Worm (Caenorhabditis elegans) whole organism, early embryonic: Measurements from ENCODE around the gene C06G4.4.
A peak's percentile ranks its signal among the peaks of the same experiment; 100 is the strongest.

Experiments used
- B0310.2 ChIP-seq: sonication (generic microtip); optimal IDR thresholded peaks from 2 replicates; lab custom pipeline; 2016; ENCODE audit warnings: mild to moderate bottlenecking, missing genetic modification characterization, missing compliant biosample characterization
- F13C5.2 ChIP-seq: sonication (generic microtip); optimal IDR thresholded peaks from 2 replicates; lab custom pipeline; 2017; ENCODE audit warnings: mild to moderate bottlenecking, missing genetic modification characterization, inconsistent platforms, missing compliant biosample characterization
- aly-1 ChIP-seq: sonication (generic microtip); optimal IDR thresholded peaks from 2 replicates; lab custom pipeline; 2016; ENCODE audit warnings: missing genetic modification characterization, missing compliant biosample characterization
- ama-1 ChIP-seq: fragments of 150-350 bp; optimal IDR thresholded peaks from 2 replicates; lab custom pipeline; 2014
- ceh-13 ChIP-seq: fragments of 200-800 bp; sonication (Bioruptor generic); optimal IDR thresholded peaks from 2 replicates; lab custom pipeline; 2018; ENCODE audit warnings: mild to moderate bottlenecking, missing genetic modification characterization, missing compliant biosample characterization
- ceh-36 ChIP-seq: sonication (generic microtip); optimal IDR thresholded peaks from 2 replicates; lab custom pipeline; 2016; ENCODE audit warnings: missing genetic modification characterization, inconsistent platforms, missing compliant biosample characterization
- ets-7 ChIP-seq: sonication (generic microtip); optimal IDR thresholded peaks from 2 replicates; lab custom pipeline; 2016; ENCODE audit warnings: missing genotype, missing genetic modification characterization, missing compliant biosample characterization
- flt-1 ChIP-seq: fragments of 200-800 bp; sonication (Bioruptor generic); IDR thresholded peaks from 2 replicates; pipeline ENCODE4 v1.3.6; 2022; ENCODE audit warnings: missing genetic modification characterization, missing compliant biosample characterization
- hmbx-1 ChIP-seq: sonication (generic microtip); optimal IDR thresholded peaks from 2 replicates; lab custom pipeline; 2016; ENCODE audit warnings: mild to moderate bottlenecking, missing genetic modification characterization, missing compliant biosample characterization
- hmg-4 ChIP-seq: fragments of 200-800 bp; sonication (Bioruptor generic); optimal IDR thresholded peaks from 2 replicates; lab custom pipeline; 2018; ENCODE audit warnings: mild to moderate bottlenecking, missing genetic modification characterization, missing compliant biosample characterization
- hnd-1 ChIP-seq: sonication (generic microtip); optimal IDR thresholded peaks from 2 replicates; lab custom pipeline; 2016; ENCODE audit warnings: missing genetic modification characterization, missing compliant biosample characterization
- pes-1 ChIP-seq: fragments of 200-800 bp; sonication (Bioruptor generic); IDR thresholded peaks from 2 replicates; pipeline ENCODE4 v1.3.6; 2022; ENCODE audit warnings: missing genetic modification reagents, missing genetic modification characterization, missing compliant biosample characterization
- scrt-1 ChIP-seq: fragments of 200-800 bp; sonication (Bioruptor generic); IDR thresholded peaks from 2 replicates; pipeline ENCODE4 v1.3.6; 2022; ENCODE audit warnings: missing genetic modification characterization, missing compliant biosample characterization
- sea-1 ChIP-seq: fragments of 200-800 bp; sonication (Bioruptor generic); conservative IDR thresholded peaks from 2 replicates; pipeline ENCODE4 v1.3.6; 2022; ENCODE audit warnings: missing genetic modification characterization, missing compliant biosample characterization
- tbx-11 ChIP-seq: fragments of 200-800 bp; sonication (Bioruptor generic); IDR thresholded peaks from 2 replicates; pipeline ENCODE4 v1.3.6; 2022; ENCODE audit warnings: missing genetic modification characterization, missing compliant biosample characterization
- tbx-37 ChIP-seq: fragments of 200-800 bp; sonication (Bioruptor generic); conservative IDR thresholded peaks from 2 replicates; pipeline ENCODE4 v1.3.6; 2022; ENCODE audit warnings: missing genetic modification reagents, missing genetic modification characterization, missing compliant biosample characterization
- tra-4 ChIP-seq: sonication (generic microtip); optimal IDR thresholded peaks from 2 replicates; lab custom pipeline; 2017; ENCODE audit warnings: missing genetic modification characterization, missing compliant biosample characterization

The C06G4.4 gene

ce11 chrIII:7977777-7978176 is at the start of gene C06G4.4:
Gene C06G4.4 (minus strand): TSS chrIII:7977812.
- TF ChIP-seq hmg-4 (GFP tag; lab: Kevin White, UChicago) (no peak), B0310.2 (tag; lab: Kevin White, UChicago) (no peak), ceh-13 (GFP tag; lab: Kevin White, UChicago) (no peak), ceh-36 (tag; lab: Kevin White, UChicago) (no peak), tbx-37 (GFP tag; lab: Robert Waterston, UW) (no peak), ama-1 (no peak), hmbx-1 (no peak), hnd-1 (tag; lab: Kevin White, UChicago) (no peak), tra-4 (tag; lab: Kevin White, UChicago) (no peak), pes-1 (no peak), ets-7 (tag; lab: Kevin White, UChicago) (no peak), aly-1 (tag; lab: Kevin White, UChicago) (no peak), sea-1 (GFP tag; lab: Robert Waterston, UW) (no peak), flt-1 (GFP tag; lab: Robert Waterston, UW) (no peak), scrt-1 (GFP tag; lab: Robert Waterston, UW) (no peak), F13C5.2 (tag; lab: Kevin White, UChicago) (no peak), tbx-11 (no peak)

- TF ChIP-seq tbx-37 (GFP tag; lab: Robert Waterston, UW) (no peak), hnd-1 (tag; lab: Kevin White, UChicago) (no peak), ets-7 (tag; lab: Kevin White, UChicago) (no peak), ceh-36 (tag; lab: Kevin White, UChicago) (no peak), sea-1 (GFP tag; lab: Robert Waterston, UW) (no peak), hmg-4 (GFP tag; lab: Kevin White, UChicago) (no peak), tbx-11 (no peak), tra-4 (tag; lab: Kevin White, UChicago) (no peak), B0310.2 (tag; lab: Kevin White, UChicago) (no peak), F13C5.2 (tag; lab: Kevin White, UChicago) (no peak), scrt-1 (GFP tag; lab: Robert Waterston, UW) (no peak), pes-1 (no peak), ceh-13 (GFP tag; lab: Kevin White, UChicago) (no peak), flt-1 (GFP tag; lab: Robert Waterston, UW) (no peak), hmbx-1 (no peak), ama-1 (no peak), aly-1 (tag; lab: Kevin White, UChicago) (no peak)
Observed at ce11 chrIII:8022077-8022476, 44.5 kb upstream of the C06G4.4 start, which contains the start of gene F44B9.2. Gene F44B9.2 (plus strand): TSS chrIII:8022463.

DNA sequence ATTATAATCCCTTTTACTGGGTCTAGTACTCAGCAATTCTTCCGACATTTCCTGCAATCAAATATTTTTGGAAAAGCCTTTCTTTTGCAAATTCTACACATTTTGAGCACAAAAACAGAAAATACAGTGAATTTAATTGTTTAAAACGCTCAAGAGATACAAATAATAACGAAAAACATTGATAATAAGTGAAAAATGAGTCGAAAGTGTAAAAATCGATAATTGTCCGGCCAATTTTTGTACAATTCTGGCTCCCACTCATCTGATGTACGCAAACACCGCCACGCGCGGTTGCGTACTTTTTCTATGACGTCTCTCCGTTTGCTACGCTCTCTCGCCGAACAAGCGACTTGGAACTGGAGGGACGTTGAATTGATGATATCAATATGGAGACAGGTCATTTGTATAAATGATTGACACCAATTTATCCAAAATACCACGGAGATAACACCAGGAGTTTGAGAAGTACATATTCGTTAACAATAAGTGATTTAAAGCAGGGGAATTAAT is 43.3 kb upstream of the C06G4.4 start, which contains the start of gene lin-36:
Gene lin-36 (minus strand): TSS at position 51 of the 510 bp plus-strand sequence.
- TF ChIP-seq tbx-11 (no peak), scrt-1 (GFP tag; lab: Robert Waterston, UW) (no peak), hmg-4 (GFP tag; lab: Kevin White, UChicago) (peak; percentile 26), B0310.2 (tag; lab: Kevin White, UChicago) (no peak), ceh-13 (GFP tag; lab: Kevin White, UChicago) (no peak), sea-1 (GFP tag; lab: Robert Waterston, UW) (0 out of 2 replicates have a peak, but pooled peaks have one; percentile 11), pes-1 (peak; percentile 57; the same call in 1 of the 2 replicates), ets-7 (tag; lab: Kevin White, UChicago) (no peak), tbx-37 (GFP tag; lab: Robert Waterston, UW) (no peak), hmbx-1 (no peak), hnd-1 (tag; lab: Kevin White, UChicago) (no peak), F13C5.2 (tag; lab: Kevin White, UChicago) (peak; percentile 78), ceh-36 (tag; lab: Kevin White, UChicago) (no peak), aly-1 (tag; lab: Kevin White, UChicago) (no peak), ama-1 (no peak), flt-1 (GFP tag; lab: Robert Waterston, UW) (no peak), tra-4 (tag; lab: Kevin White, UChicago) (no peak)

DNA sequence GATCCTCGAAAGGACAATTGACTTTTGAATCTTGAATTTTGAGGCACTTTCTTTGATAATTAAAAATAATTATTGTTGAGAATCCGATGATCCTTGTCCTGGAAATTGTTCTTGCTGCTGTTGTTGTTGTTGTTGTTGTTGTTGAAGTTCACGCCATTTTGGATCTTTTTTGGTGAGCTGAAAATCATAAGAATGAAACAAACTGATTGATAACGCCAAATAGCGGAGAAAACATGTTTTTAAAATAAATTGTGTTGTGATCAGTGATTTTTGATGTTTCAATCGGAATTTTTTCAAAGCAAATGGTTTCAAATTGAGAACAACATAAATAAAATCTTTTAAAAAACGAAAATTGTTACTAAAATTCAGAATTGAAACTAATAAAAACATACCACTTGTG is 39.4 kb upstream of the C06G4.4 start:
- TF ChIP-seq tra-4 (tag; lab: Kevin White, UChicago) (no peak), F13C5.2 (tag; lab: Kevin White, UChicago) (no peak), ama-1 (no peak), hmbx-1 (no peak), hnd-1 (tag; lab: Kevin White, UChicago) (no peak), ets-7 (tag; lab: Kevin White, UChicago) (no peak)

ce11 chrIII:8016438-8016837 is 38.8 kb upstream of the C06G4.4 start, which contains the start of gene F44B9.5:
Gene F44B9.5 (minus strand): TSS chrIII:8016538.
- TF ChIP-seq hmbx-1 (no peak), tbx-11 (no peak), pes-1 (no peak), B0310.2 (tag; lab: Kevin White, UChicago) (no peak), ceh-36 (tag; lab: Kevin White, UChicago) (no peak), tra-4 (tag; lab: Kevin White, UChicago) (no peak), scrt-1 (GFP tag; lab: Robert Waterston, UW) (no peak), aly-1 (tag; lab: Kevin White, UChicago) (no peak), ceh-13 (GFP tag; lab: Kevin White, UChicago) (no peak)

- TF ChIP-seq B0310.2 (tag; lab: Kevin White, UChicago) (no peak), ama-1 (no peak), pes-1 (no peak), tbx-37 (GFP tag; lab: Robert Waterston, UW) (no peak), hmbx-1 (no peak), scrt-1 (GFP tag; lab: Robert Waterston, UW) (no peak), ceh-13 (GFP tag; lab: Kevin White, UChicago) (no peak), flt-1 (GFP tag; lab: Robert Waterston, UW) (no peak), hnd-1 (tag; lab: Kevin White, UChicago) (no peak)
Observed at ce11 chrIII:8013582-8013981, 36.0 kb upstream of the C06G4.4 start.
